Fruit fly (Drosophila melanogaster): Measurements from ENCODE around the gene Dsp1.

The Dsp1 gene

dm6 chrX:16334251-16334860 is 944 bp downstream of the Dsp1 start:
- TF ChIP-seq cic (GFP tag; optimal IDR thresholded peaks at IDR 0.05) (peak; percentile 20), cnc (optimal IDR thresholded peaks at IDR 0.05) (no peak), Mnt (GFP tag; optimal IDR thresholded peaks at IDR 0.05) (peak; percentile 43)

- TF ChIP-seq CG11617 (GFP tag; optimal IDR thresholded peaks at IDR 0.05): peak; percentile 89
- peak; percentile 89 for TF ChIP-seq Mnt (GFP tag; optimal IDR thresholded peaks at IDR 0.05)
- peak; percentile 62 for TF ChIP-seq bab1 (GFP tag; optimal IDR thresholded peaks at IDR 0.05)
- peak; percentile 64 for TF ChIP-seq CG33017 (tag; optimal IDR thresholded peaks at IDR 0.05)
- peak; percentile 47 for TF ChIP-seq kay (GFP tag; ENCODE audit: borderline replicate concordance)
- TF ChIP-seq toe (GFP tag; optimal IDR thresholded peaks at IDR 0.05): peak; percentile 51
- peak; percentile 57 for TF ChIP-seq CG1620 (GFP tag; optimal IDR thresholded peaks at IDR 0.05)
- peak; percentile 65 for TF ChIP-seq CG12768 (GFP tag; optimal IDR thresholded peaks at IDR 0.05)
- TF ChIP-seq ovo (GFP tag; optimal IDR thresholded peaks at IDR 0.05): peak; percentile 70
- peak; percentile 58 for TF ChIP-seq CG7045 (GFP tag; optimal IDR thresholded peaks at IDR 0.05)
- no peak for TF ChIP-seq cnc (optimal IDR thresholded peaks at IDR 0.05)
- TF ChIP-seq Clk (GFP tag; optimal IDR thresholded peaks at IDR 0.05): no peak
- TF ChIP-seq pad (GFP tag; optimal IDR thresholded peaks at IDR 0.05): peak; percentile 53
- TF ChIP-seq CG7101 (tag; optimal IDR thresholded peaks at IDR 0.05): peak; percentile 86
- TF ChIP-seq CG5204 (GFP tag; optimal IDR thresholded peaks at IDR 0.05): peak; percentile 70
- TF ChIP-seq Crg-1 (GFP tag; optimal IDR thresholded peaks at IDR 0.05): peak; percentile 79
- peak; percentile 75 for TF ChIP-seq CG14711 (tag; optimal IDR thresholded peaks at IDR 0.05)
- TF ChIP-seq Hr96 (GFP tag; optimal IDR thresholded peaks at IDR 0.05): no peak
- peak; percentile 75 for TF ChIP-seq tj (GFP tag; optimal IDR thresholded peaks at IDR 0.05)
- peak; percentile 28 for TF ChIP-seq cic (GFP tag; optimal IDR thresholded peaks at IDR 0.05)
These were observed 1.8 kb downstream of the Dsp1 start for dm6 chrX:16335107-16335642.

dm6 chrX:16350062-16350461 is 16.6 kb downstream of the Dsp1 start, which contains the start of gene sl:
sl (plus strand) TSS chrX:16350315.
- TF ChIP-seq CG5204 (GFP tag; optimal IDR thresholded peaks at IDR 0.05): no peak
- peak; percentile 67 for TF ChIP-seq CG14711 (tag; optimal IDR thresholded peaks at IDR 0.05)

- peak; percentile 90 for TF ChIP-seq CG14711 (tag; optimal IDR thresholded peaks at IDR 0.05)
- peak; percentile 82 for TF ChIP-seq CG33017 (tag; optimal IDR thresholded peaks at IDR 0.05)
- TF ChIP-seq toe (GFP tag; optimal IDR thresholded peaks at IDR 0.05): peak; percentile 65
- peak; percentile 59 for TF ChIP-seq Clk (GFP tag; optimal IDR thresholded peaks at IDR 0.05)
- peak; percentile 78 for TF ChIP-seq pad (GFP tag; optimal IDR thresholded peaks at IDR 0.05)
- no peak for TF ChIP-seq CG5204 (GFP tag; optimal IDR thresholded peaks at IDR 0.05)
- TF ChIP-seq CG12768 (GFP tag; optimal IDR thresholded peaks at IDR 0.05): peak; percentile 84
- no peak for TF ChIP-seq Hr96 (GFP tag; optimal IDR thresholded peaks at IDR 0.05)
- TF ChIP-seq ovo (GFP tag; optimal IDR thresholded peaks at IDR 0.05): peak; percentile 89
- peak; percentile 94 for TF ChIP-seq CG7101 (tag; optimal IDR thresholded peaks at IDR 0.05)
- peak; percentile 41 for TF ChIP-seq CG1620 (GFP tag; optimal IDR thresholded peaks at IDR 0.05)
- TF ChIP-seq Mnt (GFP tag; optimal IDR thresholded peaks at IDR 0.05): peak; percentile 84
- TF ChIP-seq bab1 (GFP tag; optimal IDR thresholded peaks at IDR 0.05): peak; percentile 94
- no peak for TF ChIP-seq cic (GFP tag; optimal IDR thresholded peaks at IDR 0.05)
- peak; percentile 76 for TF ChIP-seq CG7045 (GFP tag; optimal IDR thresholded peaks at IDR 0.05)
- peak; percentile 75 for TF ChIP-seq kay (GFP tag; ENCODE audit: borderline replicate concordance)
- peak; percentile 73 for TF ChIP-seq Crg-1 (GFP tag; optimal IDR thresholded peaks at IDR 0.05)
- TF ChIP-seq tj (GFP tag; optimal IDR thresholded peaks at IDR 0.05): peak; percentile 78
- TF ChIP-seq CG11617 (GFP tag; optimal IDR thresholded peaks at IDR 0.05): peak; percentile 93
- TF ChIP-seq cnc (optimal IDR thresholded peaks at IDR 0.05): no peak
These were observed 25.4 kb downstream of the Dsp1 start, which contains the start of the genes U2af50 and PIG-Q for dm6 chrX:16358670-16359320. U2af50 (minus strand) TSS chrX:16359039. PIG-Q (plus strand) TSS chrX:16359143.

dm6 chrX:16361306-16361705 is 27.9 kb downstream of the Dsp1 start, which contains the start of gene nonA:
nonA (plus strand) TSS chrX:16361569.
- TF ChIP-seq Crg-1 (GFP tag; optimal IDR thresholded peaks at IDR 0.05): peak; percentile 1
- no peak for TF ChIP-seq toe (GFP tag; optimal IDR thresholded peaks at IDR 0.05)
- no peak for TF ChIP-seq CG7101 (tag; optimal IDR thresholded peaks at IDR 0.05)
- no peak for TF ChIP-seq CG5204 (GFP tag; optimal IDR thresholded peaks at IDR 0.05)
- no peak for TF ChIP-seq Hr96 (GFP tag; optimal IDR thresholded peaks at IDR 0.05)
- TF ChIP-seq cnc (optimal IDR thresholded peaks at IDR 0.05): no peak
- no peak for TF ChIP-seq kay (GFP tag; ENCODE audit: borderline replicate concordance)
- no peak for TF ChIP-seq Clk (GFP tag; optimal IDR thresholded peaks at IDR 0.05)
- TF ChIP-seq CG11617 (GFP tag; optimal IDR thresholded peaks at IDR 0.05): no peak
- TF ChIP-seq CG14711 (tag; optimal IDR thresholded peaks at IDR 0.05): no peak
- no peak for TF ChIP-seq CG33017 (tag; optimal IDR thresholded peaks at IDR 0.05)
- peak; percentile 41 for TF ChIP-seq Mnt (GFP tag; optimal IDR thresholded peaks at IDR 0.05)
- TF ChIP-seq CG7045 (GFP tag; optimal IDR thresholded peaks at IDR 0.05): no peak
- no peak for TF ChIP-seq cic (GFP tag; optimal IDR thresholded peaks at IDR 0.05)
- no peak for TF ChIP-seq pad (GFP tag; optimal IDR thresholded peaks at IDR 0.05)
- TF ChIP-seq CG1620 (GFP tag; optimal IDR thresholded peaks at IDR 0.05): no peak
- no peak for TF ChIP-seq ovo (GFP tag; optimal IDR thresholded peaks at IDR 0.05)
- peak; percentile 33 for TF ChIP-seq bab1 (GFP tag; optimal IDR thresholded peaks at IDR 0.05)

dm6 chrX:16368585-16368984 is 35.2 kb downstream of the Dsp1 start:
- no peak for TF ChIP-seq CG14711 (tag; optimal IDR thresholded peaks at IDR 0.05)
- TF ChIP-seq Crg-1 (GFP tag; optimal IDR thresholded peaks at IDR 0.05): no peak
- TF ChIP-seq pad (GFP tag; optimal IDR thresholded peaks at IDR 0.05): no peak
- no peak for TF ChIP-seq CG7045 (GFP tag; optimal IDR thresholded peaks at IDR 0.05)
- no peak for TF ChIP-seq CG12768 (GFP tag; optimal IDR thresholded peaks at IDR 0.05)
- TF ChIP-seq CG1620 (GFP tag; optimal IDR thresholded peaks at IDR 0.05): no peak
- no peak for TF ChIP-seq CG11617 (GFP tag; optimal IDR thresholded peaks at IDR 0.05)
- TF ChIP-seq Mnt (GFP tag; optimal IDR thresholded peaks at IDR 0.05): no peak
- no peak for TF ChIP-seq Clk (GFP tag; optimal IDR thresholded peaks at IDR 0.05)
- no peak for TF ChIP-seq kay (GFP tag; ENCODE audit: borderline replicate concordance)
- TF ChIP-seq bab1 (GFP tag; optimal IDR thresholded peaks at IDR 0.05): no peak
- TF ChIP-seq Hr96 (GFP tag; optimal IDR thresholded peaks at IDR 0.05): no peak
- TF ChIP-seq CG33017 (tag; optimal IDR thresholded peaks at IDR 0.05): no peak
- TF ChIP-seq CG5204 (GFP tag; optimal IDR thresholded peaks at IDR 0.05): no peak
- TF ChIP-seq cic (GFP tag; optimal IDR thresholded peaks at IDR 0.05): no peak
- TF ChIP-seq tj (GFP tag; optimal IDR thresholded peaks at IDR 0.05): no peak
- TF ChIP-seq CG7101 (tag; optimal IDR thresholded peaks at IDR 0.05): no peak
- TF ChIP-seq toe (GFP tag; optimal IDR thresholded peaks at IDR 0.05): no peak
- no peak for TF ChIP-seq ovo (GFP tag; optimal IDR thresholded peaks at IDR 0.05)

Measured in whole organism, adult.